Worm (Caenorhabditis elegans) whole organism, L4 larva: Measurements from ENCODE around the gene metr-1.

Experiments
- F37D6.2 ChIP-seq: sonication (generic microtip); optimal IDR thresholded peaks from 2 replicates; lab custom pipeline; 2016; ENCODE audit warnings: mild to moderate bottlenecking, missing genetic modification characterization, missing compliant biosample characterization
- T20F7.1 ChIP-seq: fragments of 200-800 bp; sonication (Bioruptor generic); optimal IDR thresholded peaks from 2 replicates; lab custom pipeline; 2018; ENCODE audit warnings: mild to moderate bottlenecking, missing genetic modification characterization, missing compliant biosample characterization
- Y105C5A.15 ChIP-seq: fragments of 200-800 bp; sonication (Bioruptor generic); IDR thresholded peaks from 2 replicates; pipeline ENCODE4 v1.3.6; 2022; ENCODE audit warnings: missing genetic modification characterization, missing compliant biosample characterization
- attf-4 ChIP-seq: sonication (generic microtip); optimal IDR thresholded peaks from 3 replicates; lab custom pipeline; 2017; ENCODE audit warnings: missing biosample characterization, missing genetic modification characterization
- ceh-44 ChIP-seq: fragments of 200-800 bp; sonication (Bioruptor generic); IDR thresholded peaks from 2 replicates; pipeline ENCODE4 v1.3.6; 2022; ENCODE audit warnings: missing genetic modification reagents, missing genetic modification characterization, missing compliant biosample characterization
- cey-2 ChIP-seq: sonication (generic microtip); optimal IDR thresholded peaks from 3 replicates; lab custom pipeline; 2017; ENCODE audit warnings: missing genetic modification characterization, mild to moderate bottlenecking, missing compliant biosample characterization, antibody characterized with exemption, borderline replicate concordance; ENCODE audit not compliant: insufficient read depth
- ctbp-1 ChIP-seq: fragments of 200-800 bp; sonication (Bioruptor generic); IDR thresholded peaks from 2 replicates; pipeline ENCODE4 v1.3.6; 2022; ENCODE audit warnings: missing genetic modification reagents, missing genetic modification characterization, missing compliant biosample characterization
- daf-12 ChIP-seq: fragments of 150-350 bp; optimal IDR thresholded peaks from 2 replicates; lab custom pipeline; 2014; ENCODE audit warnings: missing biosample characterization, missing genetic modification reagents, missing genetic modification characterization
- daf-16 ChIP-seq, 3 experiments: sonication (generic microtip); optimal IDR thresholded peaks; 2 replicates each; lab custom pipeline; 2016 to 2017; ENCODE audit warnings: missing genetic modification characterization in 3 of 3, missing genetic modification reagents in 3 of 3, mild to moderate bottlenecking in 2 of 3, missing compliant biosample characterization in 2 of 3, missing biosample characterization in 1 of 3, moderate library complexity in 1 of 3
- dmd-6 ChIP-seq: fragments of 200-800 bp; sonication (Bioruptor generic); IDR thresholded peaks from 2 replicates; pipeline ENCODE4 v1.3.6; 2022; ENCODE audit warnings: missing genetic modification reagents, missing genetic modification characterization, missing compliant biosample characterization
- duxl-1 ChIP-seq: sonication (generic microtip); optimal IDR thresholded peaks from 2 replicates; lab custom pipeline; 2016; ENCODE audit warnings: mild to moderate bottlenecking, missing genetic modification characterization, moderate library complexity, missing compliant biosample characterization; ENCODE audit not compliant: poor library complexity
- egl-27 ChIP-seq: sonication (generic microtip); optimal IDR thresholded peaks from 3 replicates; lab custom pipeline; 2017; ENCODE audit warnings: missing biosample characterization, missing genetic modification reagents, missing genetic modification characterization
- fkh-10 ChIP-seq: fragments of 150-350 bp; optimal IDR thresholded peaks from 2 replicates; lab custom pipeline; 2014; ENCODE audit warnings: missing biosample characterization, missing genetic modification reagents, missing genetic modification characterization
- lin-1 ChIP-seq: fragments of 200-800 bp; sonication (Bioruptor generic); IDR thresholded peaks from 2 replicates; pipeline ENCODE4 v1.3.6; 2022; ENCODE audit warnings: missing genetic modification reagents, missing genetic modification characterization, missing compliant biosample characterization
- lin-15B ChIP-seq: fragments of 150-350 bp; sonication (generic microtip); optimal IDR thresholded peaks from 3 replicates; lab custom pipeline; 2014; ENCODE audit warnings: missing biosample characterization, missing genetic modification characterization
- lin-29 ChIP-seq: fragments of 200-800 bp; sonication (Bioruptor generic); IDR thresholded peaks from 2 replicates; pipeline ENCODE4 v1.3.6; 2022; ENCODE audit warnings: missing genetic modification reagents, missing genetic modification characterization, missing compliant biosample characterization
- lin-38 ChIP-seq: fragments of 200-800 bp; sonication (Bioruptor generic); IDR thresholded peaks from 2 replicates; pipeline ENCODE4 v1.3.6; 2022; ENCODE audit warnings: missing genetic modification reagents, missing genetic modification characterization, missing compliant biosample characterization
- lir-3 ChIP-seq: sonication (generic microtip); optimal IDR thresholded peaks from 2 replicates; lab custom pipeline; 2016; ENCODE audit warnings: mild to moderate bottlenecking, missing genetic modification characterization, missing compliant biosample characterization
- lsy-2 ChIP-seq, 2 experiments: fragments of 150-350 bp in 1 of 2; sonication (generic microtip) in 1 of 2; optimal IDR thresholded peaks; 2 replicates each; lab custom pipeline; 2014 to 2017; ENCODE audit warnings: missing biosample characterization in 2 of 2, missing genetic modification characterization in 2 of 2
- madf-5 ChIP-seq, 2 experiments: fragments of 200-800 bp; sonication (Bioruptor generic); IDR thresholded peaks; 2 replicates each; pipeline ENCODE4 v1.3.6; 2022; ENCODE audit warnings: missing compliant biosample characterization in 2 of 2, missing genetic modification characterization in 2 of 2
- madf-9 ChIP-seq: fragments of 200-800 bp; sonication (Bioruptor generic); conservative IDR thresholded peaks from 2 replicates; pipeline ENCODE4 v1.3.6; 2022; ENCODE audit warnings: missing genetic modification reagents, missing genetic modification characterization, missing compliant biosample characterization
- mdl-1 ChIP-seq, 2 experiments: fragments of 150-350 bp in 1 of 2; sonication (generic microtip) in 1 of 2; optimal IDR thresholded peaks; 2 replicates each; lab custom pipeline; 2014 to 2017; ENCODE audit warnings: missing biosample characterization in 2 of 2, missing genetic modification characterization in 2 of 2
- mes-2 ChIP-seq: sonication (generic microtip); optimal IDR thresholded peaks from 2 replicates; lab custom pipeline; 2016; ENCODE audit warnings: missing genotype, mild to moderate bottlenecking, missing genetic modification characterization, missing compliant biosample characterization; ENCODE audit not compliant: poor library complexity, severe bottlenecking
- nhr-10 ChIP-seq: fragments of 150-350 bp; optimal IDR thresholded peaks from 2 replicates; lab custom pipeline; 2014; ENCODE audit warnings: missing biosample characterization, missing genetic modification characterization
- nhr-102 ChIP-seq: sonication (generic microtip); optimal IDR thresholded peaks from 2 replicates; lab custom pipeline; 2016; ENCODE audit warnings: mild to moderate bottlenecking, missing genetic modification characterization, moderate library complexity, missing compliant biosample characterization
- nhr-11 ChIP-seq: fragments of 150-350 bp; optimal IDR thresholded peaks from 2 replicates; lab custom pipeline; 2014; ENCODE audit warnings: missing biosample characterization, missing genetic modification characterization
- nhr-111 ChIP-seq: fragments of 200-800 bp; sonication (Bioruptor generic); optimal IDR thresholded peaks from 2 replicates; lab custom pipeline; 2018; ENCODE audit warnings: mild to moderate bottlenecking, missing genetic modification characterization, missing compliant biosample characterization
- nhr-237 ChIP-seq: sonication (generic microtip); optimal IDR thresholded peaks from 2 replicates; lab custom pipeline; 2017; ENCODE audit warnings: missing biosample characterization, missing genetic modification characterization
- nhr-25 ChIP-seq: sonication (generic microtip); optimal IDR thresholded peaks from 2 replicates; lab custom pipeline; 2017; ENCODE audit warnings: missing genetic modification characterization, mild to moderate bottlenecking, missing compliant biosample characterization, antibody characterized with exemption, moderate library complexity, borderline replicate concordance; ENCODE audit not compliant: insufficient read depth
- nhr-28 ChIP-seq: fragments of 150-350 bp; optimal IDR thresholded peaks from 2 replicates; lab custom pipeline; 2014; ENCODE audit warnings: missing biosample characterization, missing genetic modification characterization
- nhr-41 ChIP-seq: fragments of 200-800 bp; sonication (Bioruptor generic); IDR thresholded peaks from 2 replicates; pipeline ENCODE4 v1.3.6; 2022; ENCODE audit warnings: missing genetic modification reagents, missing genetic modification characterization, missing compliant biosample characterization
- nhr-77 ChIP-seq: fragments of 150-350 bp; optimal IDR thresholded peaks from 2 replicates; lab custom pipeline; 2014; ENCODE audit warnings: missing biosample characterization, missing genetic modification characterization
- pqm-1 ChIP-seq: sonication (generic microtip); optimal IDR thresholded peaks from 2 replicates; lab custom pipeline; 2017; ENCODE audit warnings: missing biosample characterization, missing genetic modification characterization
- rbr-2 ChIP-seq: sonication (generic microtip); optimal IDR thresholded peaks from 2 replicates; lab custom pipeline; 2016; ENCODE audit warnings: missing genotype, missing genetic modification characterization, missing compliant biosample characterization
- saeg-2 ChIP-seq: fragments of 200-800 bp; sonication (Bioruptor generic); IDR thresholded peaks from 2 replicates; pipeline ENCODE4 v1.3.6; 2022; ENCODE audit warnings: missing genetic modification reagents, missing genetic modification characterization, missing compliant biosample characterization
- sdz-12 ChIP-seq: fragments of 200-800 bp; sonication (Bioruptor generic); optimal IDR thresholded peaks from 2 replicates; lab custom pipeline; 2018; ENCODE audit warnings: mild to moderate bottlenecking, missing genetic modification characterization, missing compliant biosample characterization
- set-16 ChIP-seq: fragments of 200-800 bp; sonication (Bioruptor generic); IDR thresholded peaks from 2 replicates; pipeline ENCODE4 v1.3.6; 2022; ENCODE audit warnings: missing genetic modification reagents, missing genetic modification characterization, missing compliant biosample characterization
- snpc-1.2 ChIP-seq: fragments of 200-800 bp; sonication (Bioruptor generic); IDR thresholded peaks from 2 replicates; pipeline ENCODE4 v1.3.6; 2022; ENCODE audit warnings: missing genetic modification reagents, missing genetic modification characterization, missing compliant biosample characterization
- snpc-4 ChIP-seq: fragments of 150-350 bp; optimal IDR thresholded peaks from 2 replicates; lab custom pipeline; 2014; ENCODE audit warnings: missing biosample characterization, missing genetic modification characterization
- spr-1 ChIP-seq: sonication (generic microtip); optimal IDR thresholded peaks from 2 replicates; lab custom pipeline; 2016; ENCODE audit warnings: mild to moderate bottlenecking, missing genetic modification characterization, missing compliant biosample characterization
- zip-11 ChIP-seq: fragments of 200-800 bp; sonication (Bioruptor generic); IDR thresholded peaks from 2 replicates; pipeline ENCODE4 v1.3.6; 2022; ENCODE audit warnings: missing genetic modification characterization, missing compliant biosample characterization
- zip-2 ChIP-seq: fragments of 150-350 bp; optimal IDR thresholded peaks from 2 replicates; lab custom pipeline; 2014; ENCODE audit warnings: missing biosample characterization, missing genetic modification characterization

metr-1 gene

ce11 chrII:10888979-10889378, 37.4 kb upstream of the metr-1 start, which contains the start of gene ptr-8:
ptr-8 (plus strand) TSS chrII:10889279.
- TF ChIP-seq nhr-25 (tag; lab: Kevin White, UChicago): no peak
- TF ChIP-seq spr-1 (tag; lab: Kevin White, UChicago): no peak
- TF ChIP-seq lin-38 (GFP tag; lab: Robert Waterston, UW): no peak
- no peak for TF ChIP-seq nhr-237
- no peak for TF ChIP-seq F37D6.2 (tag; lab: Kevin White, UChicago)
- no peak for TF ChIP-seq dmd-6
- no peak for TF ChIP-seq saeg-2 (GFP tag; lab: Robert Waterston, UW)
- no peak for TF ChIP-seq mes-2 (tag; lab: Kevin White, UChicago)
- TF ChIP-seq nhr-102: no peak
- TF ChIP-seq, all 104 proteins: peak for 0

- no peak for TF ChIP-seq nhr-28 (tag; lab: Kevin White, UChicago)
- no peak for TF ChIP-seq T20F7.1 (GFP tag; lab: Kevin White, UChicago)
- no peak for TF ChIP-seq attf-4
- TF ChIP-seq lin-15B: no peak
- no peak for TF ChIP-seq nhr-11 (tag; lab: Kevin White, UChicago)
- no peak for TF ChIP-seq zip-2 (tag; lab: Kevin White, UChicago)
- no peak for TF ChIP-seq madf-9 (GFP tag; lab: Robert Waterston, UW)
- TF ChIP-seq madf-5 (GFP tag; IDR thresholded peaks at IDR 0.05; lab: Robert Waterston, UW): no peak
- no peak for TF ChIP-seq daf-16 (GFP tag; optimal IDR thresholded peaks at IDR 0.05; lab: Kevin White, UChicago)
- TF ChIP-seq daf-16 (tag; optimal IDR thresholded peaks at IDR 0.05; lab: Kevin White, UChicago): no peak
- no peak for TF ChIP-seq mdl-1 (tag; optimal IDR thresholded peaks at IDR 0.05; lab: Kevin White, UChicago)
- TF ChIP-seq sdz-12 (GFP tag; lab: Kevin White, UChicago): no peak
- no peak for TF ChIP-seq nhr-41 (GFP tag; lab: Robert Waterston, UW)
- TF ChIP-seq, all 104 proteins: peak for 0
Measured at ce11 chrII:10894996-10895395, 31.4 kb upstream of the metr-1 start, which contains the start of gene sra-10. sra-10 (minus strand) TSS chrII:10895096.

- TF ChIP-seq lir-3 (no peak), rbr-2 (no peak), lin-29 (no peak), nhr-102 (no peak), fkh-10 (no peak), madf-9 (GFP tag; lab: Robert Waterston, UW) (no peak), cey-2 (tag; lab: Kevin White, UChicago) (no peak), pqm-1 (no peak), snpc-4 (tag; lab: Kevin White, UChicago) (no peak), ctbp-1 (GFP tag; lab: Robert Waterston, UW) (no peak), ceh-44 (no peak), daf-12 (tag; lab: Kevin White, UChicago) (no peak), zip-11 (GFP tag; lab: Robert Waterston, UW) (no peak), lin-1 (GFP tag; lab: Robert Waterston, UW) (no peak), egl-27 (no peak), set-16 (GFP tag; lab: Robert Waterston, UW) (no peak), nhr-10 (tag; lab: Kevin White, UChicago) (no peak), nhr-111 (GFP tag; lab: Kevin White, UChicago) (no peak)
Measured at ce11 chrII:10895959-10896358, 30.4 kb upstream of the metr-1 start.

ce11 chrII:10898998-10899397, 27.4 kb upstream of the metr-1 start:
- no peak for TF ChIP-seq lsy-2 (tag; optimal IDR thresholded peaks at IDR 0.05; lab: Kevin White, UChicago)
- TF ChIP-seq nhr-77 (tag; lab: Kevin White, UChicago): no peak
- no peak for TF ChIP-seq sdz-12 (GFP tag; lab: Kevin White, UChicago)
- TF ChIP-seq snpc-1.2 (GFP tag; lab: Robert Waterston, UW): no peak
- no peak for TF ChIP-seq duxl-1 (tag; lab: Kevin White, UChicago)
- no peak for TF ChIP-seq F37D6.2 (tag; lab: Kevin White, UChicago)
- no peak for TF ChIP-seq Y105C5A.15
- TF ChIP-seq daf-12 (tag; lab: Kevin White, UChicago): no peak
- no peak for TF ChIP-seq nhr-28 (tag; lab: Kevin White, UChicago)
